Worm (Caenorhabditis elegans) whole organism, L4 larva: ENCODE data around the gene fust-1.
A peak's percentile ranks its signal among the peaks of the same experiment; 100 is the strongest.

Experiments used
- egl-27 ChIP-seq: sonication (generic microtip); optimal IDR thresholded peaks from 3 replicates; lab custom pipeline; 2017; ENCODE audit warnings: missing biosample characterization, missing genetic modification reagents, missing genetic modification characterization
- fkh-10 ChIP-seq: fragments of 150-350 bp; optimal IDR thresholded peaks from 2 replicates; lab custom pipeline; 2014; ENCODE audit warnings: missing biosample characterization, missing genetic modification reagents, missing genetic modification characterization
- lin-1 ChIP-seq: fragments of 200-800 bp; sonication (Bioruptor generic); IDR thresholded peaks from 2 replicates; pipeline ENCODE4 v1.3.6; 2022; ENCODE audit warnings: missing genetic modification reagents, missing genetic modification characterization, missing compliant biosample characterization
- nhr-11 ChIP-seq: fragments of 150-350 bp; optimal IDR thresholded peaks from 2 replicates; lab custom pipeline; 2014; ENCODE audit warnings: missing biosample characterization, missing genetic modification characterization
- nhr-6 ChIP-seq: fragments of 150-350 bp; optimal IDR thresholded peaks from 2 replicates; lab custom pipeline; 2014; ENCODE audit warnings: missing biosample characterization, missing genetic modification characterization
- nhr-76 ChIP-seq: fragments of 150-350 bp; optimal IDR thresholded peaks from 2 replicates; lab custom pipeline; 2014; ENCODE audit warnings: missing biosample characterization, missing genetic modification characterization
- ztf-11 ChIP-seq: fragments of 150-350 bp; optimal IDR thresholded peaks from 2 replicates; lab custom pipeline; 2014; ENCODE audit warnings: missing biosample characterization, missing genetic modification characterization

ce11 chrII:7111012-7111656 lies 41.2 kb upstream of the fust-1 start:
- TF ChIP-seq ztf-11 (no peak), fkh-10 (GFP tag; lab: Kevin White, UChicago) (peak; percentile 45), lin-1 (GFP tag; lab: Robert Waterston, UW) (no peak), egl-27 (no peak), nhr-6 (tag; lab: Kevin White, UChicago) (no peak), nhr-76 (tag; lab: Kevin White, UChicago) (no peak), nhr-11 (tag; lab: Kevin White, UChicago) (no peak)
